Fruit fly (Drosophila melanogaster) whole organism, pupa: ENCODE results near the gene Bsg.
A peak's percentile ranks its signal among the peaks of the same experiment; 100 is the strongest.

ENCODE experiments used
- CG10348 ChIP-seq: fragments of 200-800 bp; sonication (Bioruptor generic); IDR thresholded peaks from 2 replicates; pipeline ENCODE4 v1.3.6; 2022; ENCODE audit warnings: missing biosample characterization, missing genetic modification characterization
- CG12605 ChIP-seq: fragments of 200-800 bp; sonication (Bioruptor generic); IDR thresholded peaks from 2 replicates; pipeline ENCODE4 v1.3.6; 2022; ENCODE audit warnings: missing biosample characterization, missing genetic modification characterization
- CG13204 ChIP-seq: fragments of 200-800 bp; sonication (Bioruptor generic); optimal IDR thresholded peaks from 2 replicates; lab custom pipeline; 2018; ENCODE audit warnings: missing biosample characterization, mild to moderate bottlenecking, missing genetic modification characterization, moderate library complexity
- CG14655 ChIP-seq: fragments of 200-800 bp; sonication (Bioruptor generic); optimal IDR thresholded peaks from 3 replicates; lab custom pipeline; 2017; ENCODE audit warnings: mild to moderate bottlenecking, missing biosample characterization, missing genetic modification reagents, missing genetic modification characterization
- CG15710 ChIP-seq: fragments of 200-800 bp; sonication (Bioruptor generic); optimal IDR thresholded peaks from 2 replicates; lab custom pipeline; 2018; ENCODE audit warnings: missing biosample characterization, mild to moderate bottlenecking, missing genetic modification characterization, moderate library complexity
- CG17806 ChIP-seq: fragments of 200-800 bp; sonication (Bioruptor generic); optimal IDR thresholded peaks from 2 replicates; lab custom pipeline; 2018; ENCODE audit warnings: missing biosample characterization, mild to moderate bottlenecking, missing genetic modification characterization, moderate library complexity
- CG32121 ChIP-seq: fragments of 200-800 bp; sonication (Bioruptor generic); IDR thresholded peaks from 2 replicates; pipeline ENCODE4 v1.3.6; 2022; ENCODE audit warnings: missing biosample characterization, missing genetic modification characterization
- CG34367 ChIP-seq: fragments of 200-800 bp; sonication (Bioruptor generic); optimal IDR thresholded peaks from 2 replicates; lab custom pipeline; 2018; ENCODE audit warnings: missing biosample characterization, mild to moderate bottlenecking, missing genetic modification characterization
- CG4496 ChIP-seq: fragments of 200-800 bp; sonication (Bioruptor generic); IDR thresholded peaks from 3 replicates; pipeline ENCODE4 v1.3.6; 2022; ENCODE audit warnings: missing biosample characterization, missing genetic modification characterization
- CG8159 ChIP-seq: fragments of 200-800 bp; sonication (Bioruptor generic); optimal IDR thresholded peaks from 3 replicates; lab custom pipeline; 2018; ENCODE audit warnings: missing biosample characterization, mild to moderate bottlenecking, missing genetic modification characterization, moderate library complexity
- CG8301 ChIP-seq: fragments of 200-800 bp; sonication (Bioruptor generic); optimal IDR thresholded peaks from 2 replicates; lab custom pipeline; 2018; ENCODE audit warnings: missing biosample characterization, mild to moderate bottlenecking, missing genetic modification characterization
- CG9948 ChIP-seq: fragments of 200-800 bp; sonication (Bioruptor generic); optimal IDR thresholded peaks from 2 replicates; lab custom pipeline; 2018; ENCODE audit warnings: missing biosample characterization, mild to moderate bottlenecking, missing genetic modification characterization, moderate library complexity
- D1 ChIP-seq: fragments of 200-800 bp; sonication (Bioruptor generic); optimal IDR thresholded peaks from 2 replicates; lab custom pipeline; 2018; ENCODE audit warnings: missing biosample characterization, mild to moderate bottlenecking, missing genetic modification characterization, moderate library complexity
- EcR ChIP-seq: fragments of 200-800 bp; sonication (Bioruptor generic); optimal IDR thresholded peaks from 3 replicates; lab custom pipeline; 2019; ENCODE audit warnings: missing biosample characterization, missing genetic modification characterization, mild to moderate bottlenecking, moderate library complexity, missing genetic modification reagents
- Ets98B ChIP-seq: fragments of 200-800 bp; sonication (Bioruptor generic); IDR thresholded peaks from 2 replicates; pipeline ENCODE4 v1.3.6; 2022; ENCODE audit warnings: missing biosample characterization, missing genetic modification characterization
- Pif1A ChIP-seq: fragments of 200-800 bp; sonication (Bioruptor generic); optimal IDR thresholded peaks from 3 replicates; lab custom pipeline; 2016; ENCODE audit warnings: missing biosample characterization, missing genetic modification characterization
- Pif1B ChIP-seq: fragments of 200-800 bp; sonication (Bioruptor generic); optimal IDR thresholded peaks from 3 replicates; lab custom pipeline; 2016; ENCODE audit warnings: missing biosample characterization, missing genetic modification characterization
- Snoo ChIP-seq: fragments of 200-800 bp; sonication (Bioruptor generic); optimal IDR thresholded peaks from 3 replicates; lab custom pipeline; 2017; ENCODE audit warnings: missing biosample characterization, mild to moderate bottlenecking, missing genetic modification characterization, inconsistent platforms
- fd96Ca ChIP-seq: fragments of 200-800 bp; sonication (Bioruptor generic); IDR thresholded peaks from 3 replicates; pipeline ENCODE4 v1.3.6; 2022; ENCODE audit warnings: missing biosample characterization, missing genetic modification characterization
- gl ChIP-seq: fragments of 200-800 bp; sonication (Bioruptor generic); optimal IDR thresholded peaks from 2 replicates; lab custom pipeline; 2018; ENCODE audit warnings: missing biosample characterization, mild to moderate bottlenecking, missing genetic modification characterization
- rn ChIP-seq: fragments of 200-800 bp; sonication (Bioruptor generic); IDR thresholded peaks from 2 replicates; pipeline ENCODE4 v1.3.6; 2022; ENCODE audit warnings: missing biosample characterization, missing genetic modification characterization

Bsg gene

dm6 chr2L:8159498-8159897 is 76.3 kb downstream of the Bsg start, which contains the start of the genes PAPLA1 and Rbsn-5:
Gene PAPLA1, minus strand, starts transcription at chr2L:8159638.
Gene Rbsn-5, plus strand, starts transcription at chr2L:8159832.
- TF ChIP-seq EcR (GFP tag; lab: Kevin White, UChicago) (peak; percentile 68), CG9948 (tag; lab: Kevin White, UChicago) (peak; percentile 91), CG8301 (tag; lab: Kevin White, UChicago) (peak; percentile 90), Pif1A (GFP tag; lab: Kevin White, UChicago) (peak; percentile 94), Pif1B (GFP tag; lab: Kevin White, UChicago) (peak; percentile 88), CG8159 (tag; lab: Kevin White, UChicago) (peak; percentile 92), CG4496 (GFP tag; lab: Robert Waterston, UW) (peak; percentile 89), CG14655 (GFP tag; lab: Kevin White, UChicago) (peak; percentile 89), CG34367 (tag; lab: Kevin White, UChicago) (peak; percentile 87), CG15710 (tag; lab: Kevin White, UChicago) (peak; percentile 90), CG10348 (GFP tag; lab: Robert Waterston, UW) (peak; percentile 69; the same call in 1 of the 2 replicates), CG32121 (GFP tag; lab: Robert Waterston, UW) (peak; percentile 80), Ets98B (GFP tag; lab: Robert Waterston, UW) (peak; percentile 87), CG12605 (peak; percentile 76), CG17806 (tag; lab: Kevin White, UChicago) (peak; percentile 94), rn (GFP tag; lab: Robert Waterston, UW) (peak; percentile 92), Snoo (tag; lab: Kevin White, UChicago) (peak; percentile 90), gl (tag; lab: Kevin White, UChicago) (peak; percentile 75), D1 (tag; lab: Kevin White, UChicago) (peak; percentile 72), CG13204 (GFP tag; lab: Kevin White, UChicago) (peak; percentile 59), fd96Ca (GFP tag; lab: Robert Waterston, UW) (peak; percentile 92)

dm6 chr2L:8161994-8162306 is 78.7 kb downstream of the Bsg start:
- TF ChIP-seq EcR (GFP tag; lab: Kevin White, UChicago) = peak; percentile 99
- TF ChIP-seq Ets98B (GFP tag; lab: Robert Waterston, UW) = no peak
- no peak for TF ChIP-seq CG8301 (tag; lab: Kevin White, UChicago)

dm6 chr2L:8162307-8163024 is 79.2 kb downstream of the Bsg start, which contains the start of gene Acbp1:
Gene Acbp1, minus strand, starts transcription at chr2L:8162452.
- TF ChIP-seq CG15710 (tag; lab: Kevin White, UChicago) = peak; percentile 97
- peak; percentile 96 for TF ChIP-seq D1 (tag; lab: Kevin White, UChicago)
- TF ChIP-seq Ets98B (GFP tag; lab: Robert Waterston, UW) = peak; percentile 96
- peak; percentile 96 for TF ChIP-seq CG34367 (tag; lab: Kevin White, UChicago)
- TF ChIP-seq Pif1B (GFP tag; lab: Kevin White, UChicago) = peak; percentile 98
- peak; percentile 97 for TF ChIP-seq CG17806 (tag; lab: Kevin White, UChicago)
- TF ChIP-seq EcR (GFP tag; lab: Kevin White, UChicago) = peak; percentile 87
- peak; percentile 93 for TF ChIP-seq gl (tag; lab: Kevin White, UChicago)
- TF ChIP-seq CG13204 (GFP tag; lab: Kevin White, UChicago) = peak; percentile 93
- peak; percentile 56 for TF ChIP-seq rn (GFP tag; lab: Robert Waterston, UW)
- TF ChIP-seq CG12605 = peak; percentile 91
- peak; percentile 89 for TF ChIP-seq fd96Ca (GFP tag; lab: Robert Waterston, UW)
- peak; percentile 95 for TF ChIP-seq CG9948 (tag; lab: Kevin White, UChicago)
- peak; percentile 98 for TF ChIP-seq CG8301 (tag; lab: Kevin White, UChicago)
- TF ChIP-seq CG32121 (GFP tag; lab: Robert Waterston, UW) = peak; percentile 93
- TF ChIP-seq Pif1A (GFP tag; lab: Kevin White, UChicago) = peak; percentile 95
- TF ChIP-seq CG4496 (GFP tag; lab: Robert Waterston, UW) = peak; percentile 97
- TF ChIP-seq Snoo (tag; lab: Kevin White, UChicago) = peak; percentile 97
- peak; percentile 54; the same call in 1 of the 2 replicates for TF ChIP-seq CG10348 (GFP tag; lab: Robert Waterston, UW)
- TF ChIP-seq CG8159 (tag; lab: Kevin White, UChicago) = peak; percentile 99
- TF ChIP-seq CG14655 (GFP tag; lab: Kevin White, UChicago) = peak; percentile 97

- TF ChIP-seq CG32121 (GFP tag; lab: Robert Waterston, UW) = no peak
- TF ChIP-seq Snoo (tag; lab: Kevin White, UChicago) = no peak
- no peak for TF ChIP-seq gl (tag; lab: Kevin White, UChicago)
- TF ChIP-seq rn (GFP tag; lab: Robert Waterston, UW) = no peak
- TF ChIP-seq CG9948 (tag; lab: Kevin White, UChicago) = no peak
- no peak for TF ChIP-seq CG34367 (tag; lab: Kevin White, UChicago)
- TF ChIP-seq fd96Ca (GFP tag; lab: Robert Waterston, UW) = no peak
- TF ChIP-seq, all 21 proteins: peak for 0
These were observed 79.8 kb downstream of the Bsg start, which contains the start of gene Piezo for dm6 chr2L:8163025-8163351. Gene Piezo, plus strand, starts transcription at chr2L:8163073.

- TF ChIP-seq Ets98B (GFP tag; lab: Robert Waterston, UW) (no peak), CG14655 (GFP tag; lab: Kevin White, UChicago) (no peak), CG17806 (tag; lab: Kevin White, UChicago) (no peak), EcR (GFP tag; lab: Kevin White, UChicago) (no peak), CG34367 (tag; lab: Kevin White, UChicago) (no peak), CG8301 (tag; lab: Kevin White, UChicago) (no peak), CG32121 (GFP tag; lab: Robert Waterston, UW) (no peak), CG4496 (GFP tag; lab: Robert Waterston, UW) (no peak)
- TF ChIP-seq, all 21 proteins: peak for 0
These were observed 80.5 kb downstream of the Bsg start for dm6 chr2L:8163588-8164166.
